Worm (Caenorhabditis elegans) whole organism, early embryonic: ENCODE results near the gene K07F5.16.

Source experiments
- B0310.2 ChIP-seq: sonication (generic microtip); optimal IDR thresholded peaks from 2 replicates; lab custom pipeline; 2016; ENCODE audit warnings: mild to moderate bottlenecking, missing genetic modification characterization, missing compliant biosample characterization
- F13C5.2 ChIP-seq: sonication (generic microtip); optimal IDR thresholded peaks from 2 replicates; lab custom pipeline; 2017; ENCODE audit warnings: mild to moderate bottlenecking, missing genetic modification characterization, inconsistent platforms, missing compliant biosample characterization
- ama-1 ChIP-seq: fragments of 150-350 bp; optimal IDR thresholded peaks from 2 replicates; lab custom pipeline; 2014
- ceh-13 ChIP-seq: fragments of 200-800 bp; sonication (Bioruptor generic); optimal IDR thresholded peaks from 2 replicates; lab custom pipeline; 2018; ENCODE audit warnings: mild to moderate bottlenecking, missing genetic modification characterization, missing compliant biosample characterization
- ceh-36 ChIP-seq: sonication (generic microtip); optimal IDR thresholded peaks from 2 replicates; lab custom pipeline; 2016; ENCODE audit warnings: missing genetic modification characterization, inconsistent platforms, missing compliant biosample characterization
- ets-7 ChIP-seq: sonication (generic microtip); optimal IDR thresholded peaks from 2 replicates; lab custom pipeline; 2016; ENCODE audit warnings: missing genotype, missing genetic modification characterization, missing compliant biosample characterization
- flt-1 ChIP-seq: fragments of 200-800 bp; sonication (Bioruptor generic); IDR thresholded peaks from 2 replicates; pipeline ENCODE4 v1.3.6; 2022; ENCODE audit warnings: missing genetic modification characterization, missing compliant biosample characterization
- hmbx-1 ChIP-seq: sonication (generic microtip); optimal IDR thresholded peaks from 2 replicates; lab custom pipeline; 2016; ENCODE audit warnings: mild to moderate bottlenecking, missing genetic modification characterization, missing compliant biosample characterization
- hmg-4 ChIP-seq: fragments of 200-800 bp; sonication (Bioruptor generic); optimal IDR thresholded peaks from 2 replicates; lab custom pipeline; 2018; ENCODE audit warnings: mild to moderate bottlenecking, missing genetic modification characterization, missing compliant biosample characterization
- hnd-1 ChIP-seq: sonication (generic microtip); optimal IDR thresholded peaks from 2 replicates; lab custom pipeline; 2016; ENCODE audit warnings: missing genetic modification characterization, missing compliant biosample characterization
- pes-1 ChIP-seq: fragments of 200-800 bp; sonication (Bioruptor generic); IDR thresholded peaks from 2 replicates; pipeline ENCODE4 v1.3.6; 2022; ENCODE audit warnings: missing genetic modification reagents, missing genetic modification characterization, missing compliant biosample characterization
- sea-1 ChIP-seq: fragments of 200-800 bp; sonication (Bioruptor generic); conservative IDR thresholded peaks from 2 replicates; pipeline ENCODE4 v1.3.6; 2022; ENCODE audit warnings: missing genetic modification characterization, missing compliant biosample characterization
- tbx-11 ChIP-seq: fragments of 200-800 bp; sonication (Bioruptor generic); IDR thresholded peaks from 2 replicates; pipeline ENCODE4 v1.3.6; 2022; ENCODE audit warnings: missing genetic modification characterization, missing compliant biosample characterization
- tra-4 ChIP-seq: sonication (generic microtip); optimal IDR thresholded peaks from 2 replicates; lab custom pipeline; 2017; ENCODE audit warnings: missing genetic modification characterization, missing compliant biosample characterization

DNA sequence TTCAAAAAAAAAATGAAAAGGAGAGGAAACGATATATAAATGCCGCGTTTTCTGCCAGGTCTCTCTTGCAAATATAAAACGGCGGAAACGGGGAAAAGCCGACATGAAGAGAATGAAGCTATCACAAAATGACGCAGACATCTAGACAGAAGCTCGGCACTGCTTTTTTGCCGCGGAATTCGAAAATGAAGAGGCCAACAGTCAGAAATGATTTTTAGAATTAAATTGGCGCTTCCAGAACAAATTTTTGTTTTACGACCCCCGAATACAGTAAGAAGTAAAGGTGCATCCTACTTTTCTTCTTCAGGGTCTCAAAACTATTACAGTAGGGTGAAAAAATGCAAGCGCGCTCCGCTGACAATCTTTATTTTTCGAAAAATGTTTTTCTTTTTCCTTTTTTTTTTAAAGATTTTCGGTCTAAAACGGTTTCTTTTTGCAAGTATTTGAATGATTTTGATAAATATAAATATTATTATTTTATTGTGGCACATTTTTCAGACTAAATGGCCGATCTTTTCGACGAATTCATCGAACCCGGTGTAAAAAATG, 38.6 kb upstream of the K07F5.16 start, which contains the start of gene mtr-4:
- TF ChIP-seq ama-1 (lab: Kevin White, UChicago): no peak
- TF ChIP-seq hmg-4 (GFP tag; lab: Kevin White, UChicago): no peak
- no peak for TF ChIP-seq B0310.2 (tag; lab: Kevin White, UChicago)
- no peak for TF ChIP-seq F13C5.2 (tag; lab: Kevin White, UChicago)
- no peak for TF ChIP-seq tra-4 (tag; lab: Kevin White, UChicago)
- no peak for TF ChIP-seq sea-1
- no peak for TF ChIP-seq hmbx-1 (tag; lab: Kevin White, UChicago)
- TF ChIP-seq pes-1: no peak
- TF ChIP-seq hnd-1: no peak
- no peak for TF ChIP-seq flt-1 (GFP tag; lab: Robert Waterston, UW)
- TF ChIP-seq ceh-36: no peak
- no peak for TF ChIP-seq tbx-11 (GFP tag; lab: Robert Waterston, UW)
- TF ChIP-seq ets-7: no peak
- no peak for TF ChIP-seq ceh-13 (GFP tag; lab: Kevin White, UChicago)
